Worm (Caenorhabditis elegans) whole organism, early embryonic: ENCODE results near the gene mut-15.

Source experiments
- aly-1 ChIP-seq: sonication (generic microtip); optimal IDR thresholded peaks from 2 replicates; lab custom pipeline; 2016; ENCODE audit warnings: missing genetic modification characterization, missing compliant biosample characterization
- ama-1 ChIP-seq: fragments of 150-350 bp; optimal IDR thresholded peaks from 2 replicates; lab custom pipeline; 2014
- ets-7 ChIP-seq: sonication (generic microtip); optimal IDR thresholded peaks from 2 replicates; lab custom pipeline; 2016; ENCODE audit warnings: missing genotype, missing genetic modification characterization, missing compliant biosample characterization
- flt-1 ChIP-seq: fragments of 200-800 bp; sonication (Bioruptor generic); IDR thresholded peaks from 2 replicates; pipeline ENCODE4 v1.3.6; 2022; ENCODE audit warnings: missing genetic modification characterization, missing compliant biosample characterization
- hmg-4 ChIP-seq: fragments of 200-800 bp; sonication (Bioruptor generic); optimal IDR thresholded peaks from 2 replicates; lab custom pipeline; 2018; ENCODE audit warnings: mild to moderate bottlenecking, missing genetic modification characterization, missing compliant biosample characterization
- hnd-1 ChIP-seq: sonication (generic microtip); optimal IDR thresholded peaks from 2 replicates; lab custom pipeline; 2016; ENCODE audit warnings: missing genetic modification characterization, missing compliant biosample characterization
- scrt-1 ChIP-seq: fragments of 200-800 bp; sonication (Bioruptor generic); IDR thresholded peaks from 2 replicates; pipeline ENCODE4 v1.3.6; 2022; ENCODE audit warnings: missing genetic modification characterization, missing compliant biosample characterization
- sea-1 ChIP-seq: fragments of 200-800 bp; sonication (Bioruptor generic); conservative IDR thresholded peaks from 2 replicates; pipeline ENCODE4 v1.3.6; 2022; ENCODE audit warnings: missing genetic modification characterization, missing compliant biosample characterization
- tra-4 ChIP-seq: sonication (generic microtip); optimal IDR thresholded peaks from 2 replicates; lab custom pipeline; 2017; ENCODE audit warnings: missing genetic modification characterization, missing compliant biosample characterization

DNA sequence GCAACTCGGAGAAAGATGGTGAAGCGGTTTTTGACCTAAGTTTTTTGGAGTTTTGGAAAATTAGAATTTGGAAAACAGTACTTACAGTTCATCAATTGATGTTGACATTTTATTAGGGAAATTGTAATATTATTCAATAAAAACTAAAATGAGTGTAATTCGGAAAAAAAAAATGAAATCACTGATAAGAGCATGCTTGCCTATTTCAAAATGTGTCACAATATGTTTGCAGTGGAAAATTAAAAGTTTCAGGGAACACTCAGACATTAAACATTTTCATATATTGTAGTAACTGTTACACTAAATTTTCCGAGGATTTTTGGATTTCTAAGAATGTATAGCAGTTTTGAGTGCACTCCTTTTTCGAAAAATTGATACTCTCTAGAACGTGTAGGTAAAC lies 50.0 kb downstream of the mut-15 start, which contains the start of the genes fbxa-82 and C25D7.5:
- TF ChIP-seq scrt-1, result no peak
- no peak for TF ChIP-seq sea-1 (GFP tag; lab: Robert Waterston, UW)
- TF ChIP-seq aly-1 (tag; lab: Kevin White, UChicago), result no peak
- TF ChIP-seq flt-1 (GFP tag; lab: Robert Waterston, UW), result no peak
- no peak for TF ChIP-seq ama-1 (lab: Kevin White, UChicago)
- TF ChIP-seq hnd-1 (tag; lab: Kevin White, UChicago), result no peak
- no peak for TF ChIP-seq hmg-4 (GFP tag; lab: Kevin White, UChicago)
- TF ChIP-seq ets-7, result no peak
- no peak for TF ChIP-seq tra-4
